Fruit fly (Drosophila melanogaster) whole organism, embryonic: ENCODE results near the gene ph-d.

Experiments used
- BtbVII ChIP-seq: fragments of 200-800 bp; sonication (Bioruptor generic); optimal IDR thresholded peaks from 3 replicates; lab custom pipeline; 2017; ENCODE audit warnings: missing biosample characterization, mild to moderate bottlenecking, missing genetic modification characterization
- CG10147 ChIP-seq: fragments of 200-800 bp; sonication (Bioruptor generic); optimal IDR thresholded peaks from 2 replicates; lab custom pipeline; 2019; ENCODE audit warnings: missing biosample characterization, mild to moderate bottlenecking, missing genetic modification characterization, moderate library complexity
- CG10431 ChIP-seq: fragments of 200-800 bp; sonication (Bioruptor generic); optimal IDR thresholded peaks from 3 replicates; lab custom pipeline; 2018; ENCODE audit warnings: missing biosample characterization, mild to moderate bottlenecking, missing genetic modification characterization
- CG10543 ChIP-seq: fragments of 200-800 bp; sonication (Bioruptor generic); optimal IDR thresholded peaks from 3 replicates; lab custom pipeline; 2017; ENCODE audit warnings: missing biosample characterization, mild to moderate bottlenecking, missing genetic modification characterization, moderate library complexity
- CG10654 ChIP-seq: fragments of 200-800 bp; sonication (Bioruptor generic); optimal IDR thresholded peaks from 2 replicates; lab custom pipeline; 2016; ENCODE audit warnings: missing biosample characterization, missing genetic modification characterization
- CG11247 ChIP-seq: fragments of 200-800 bp; sonication (Bioruptor generic); IDR thresholded peaks from 2 replicates; pipeline ENCODE4 v1.3.6; 2022; ENCODE audit warnings: missing biosample characterization, missing genetic modification characterization
- CG13424 ChIP-seq: fragments of 200-800 bp; sonication (Bioruptor generic); optimal IDR thresholded peaks from 2 replicates; lab custom pipeline; 2019; ENCODE audit warnings: missing biosample characterization, mild to moderate bottlenecking, missing genetic modification characterization, moderate library complexity
- CG14667 ChIP-seq: fragments of 200-800 bp; sonication (Bioruptor generic); IDR thresholded peaks from 2 replicates; pipeline ENCODE4 v1.3.6; 2022; ENCODE audit warnings: missing biosample characterization, missing genetic modification characterization
- CG14965 ChIP-seq: fragments of 200-800 bp; sonication (Bioruptor generic); optimal IDR thresholded peaks from 2 replicates; lab custom pipeline; 2016; ENCODE audit warnings: missing biosample characterization, missing genetic modification characterization, borderline replicate concordance
- CG17328 ChIP-seq: fragments of 200-800 bp; sonication (Bioruptor generic); IDR thresholded peaks from 2 replicates; pipeline ENCODE4 v1.3.6; 2022; ENCODE audit warnings: missing biosample characterization, missing genetic modification characterization
- CG2678 ChIP-seq: fragments of 200-800 bp; sonication (Bioruptor generic); optimal IDR thresholded peaks from 3 replicates; lab custom pipeline; 2019; ENCODE audit warnings: missing biosample characterization, mild to moderate bottlenecking, missing genetic modification characterization, moderate library complexity
- CG3065 ChIP-seq: fragments of 200-800 bp; sonication (Bioruptor generic); optimal IDR thresholded peaks from 2 replicates; lab custom pipeline; 2016; ENCODE audit warnings: missing biosample characterization, missing genetic modification characterization
- CG3995 ChIP-seq: fragments of 200-800 bp; sonication (Bioruptor generic); optimal IDR thresholded peaks from 3 replicates; lab custom pipeline; 2016; ENCODE audit warnings: missing biosample characterization, missing genetic modification characterization
- CG5953 ChIP-seq: fragments of 200-800 bp; sonication (Bioruptor generic); IDR thresholded peaks from 2 replicates; pipeline ENCODE4 v1.3.6; 2022; ENCODE audit warnings: missing biosample characterization, missing genetic modification characterization
- CG6254 ChIP-seq: fragments of 200-800 bp; sonication (Bioruptor generic); optimal IDR thresholded peaks from 3 replicates; lab custom pipeline; 2017; ENCODE audit warnings: mild to moderate bottlenecking, missing biosample characterization, missing genetic modification reagents, missing genetic modification characterization
- CG7357 ChIP-seq: fragments of 200-800 bp; sonication (Bioruptor generic); IDR thresholded peaks from 3 replicates; pipeline ENCODE4 v1.3.6; 2022; ENCODE audit warnings: missing biosample characterization, missing genetic modification characterization
- CG8281 ChIP-seq: fragments of 200-800 bp; sonication (Bioruptor generic); optimal IDR thresholded peaks from 2 replicates; lab custom pipeline; 2018; ENCODE audit warnings: missing biosample characterization, mild to moderate bottlenecking, missing genetic modification characterization, moderate library complexity
- CG9797 ChIP-seq: fragments of 200-800 bp; sonication (Bioruptor generic); optimal IDR thresholded peaks from 3 replicates; lab custom pipeline; 2018; ENCODE audit warnings: missing biosample characterization, mild to moderate bottlenecking, missing genetic modification characterization
- CG9876 ChIP-seq: fragments of 200-800 bp; sonication (Bioruptor generic); optimal IDR thresholded peaks from 2 replicates; lab custom pipeline; 2016; ENCODE audit warnings: missing biosample characterization, missing genetic modification characterization
- CTCF ChIP-seq: fragments of 200-800 bp; sonication (Bioruptor generic); optimal IDR thresholded peaks from 2 replicates; lab custom pipeline; 2017; ENCODE audit warnings: missing biosample characterization, mild to moderate bottlenecking, missing genetic modification characterization, moderate library complexity
- CkIIα-i1 ChIP-seq: fragments of 200-800 bp; sonication (Bioruptor generic); IDR thresholded peaks from 2 replicates; pipeline ENCODE4 v1.3.6; 2022; ENCODE audit warnings: missing biosample characterization, missing genetic modification characterization
- Dad ChIP-seq: fragments of 200-800 bp; sonication (Bioruptor generic); optimal IDR thresholded peaks from 3 replicates; lab custom pipeline; 2016; ENCODE audit warnings: missing biosample characterization, missing genetic modification characterization
- Dp ChIP-seq: fragments of 200-800 bp; sonication (Bioruptor generic); optimal IDR thresholded peaks from 2 replicates; lab custom pipeline; 2018; ENCODE audit warnings: missing biosample characterization, mild to moderate bottlenecking, missing genetic modification characterization, moderate library complexity
- Dref ChIP-seq: fragments of 200-800 bp; sonication (Bioruptor generic); IDR thresholded peaks from 2 replicates; pipeline ENCODE4 v1.3.6; 2022; ENCODE audit warnings: missing biosample characterization, missing genetic modification characterization
- HLH3B ChIP-seq: fragments of 200-800 bp; sonication (Bioruptor generic); IDR thresholded peaks from 2 replicates; pipeline ENCODE4 v1.3.6; 2022; ENCODE audit warnings: missing biosample characterization, missing genetic modification characterization
- Hand ChIP-seq: fragments of 200-800 bp; sonication (Bioruptor generic); optimal IDR thresholded peaks from 2 replicates; lab custom pipeline; 2017; ENCODE audit warnings: mild to moderate bottlenecking, missing biosample characterization, missing genetic modification reagents, missing genetic modification characterization
- MTF-1 ChIP-seq: fragments of 200-800 bp; sonication (Bioruptor generic); optimal IDR thresholded peaks from 2 replicates; lab custom pipeline; 2018; ENCODE audit warnings: missing biosample characterization, mild to moderate bottlenecking, missing genetic modification characterization, borderline replicate concordance
- Neu2 ChIP-seq: fragments of 200-800 bp; sonication (Bioruptor generic); optimal IDR thresholded peaks from 3 replicates; lab custom pipeline; 2016; ENCODE audit warnings: missing biosample characterization, missing genetic modification characterization, borderline replicate concordance
- Ravus ChIP-seq: fragments of 200-800 bp; sonication (Bioruptor generic); IDR thresholded peaks from 2 replicates; pipeline ENCODE4 v1.3.6; 2022; ENCODE audit warnings: missing biosample characterization, missing genetic modification characterization
- Six4 ChIP-seq: fragments of 200-800 bp; sonication (Bioruptor generic); optimal IDR thresholded peaks from 2 replicates; lab custom pipeline; 2016; ENCODE audit warnings: missing biosample characterization, missing genetic modification characterization
- Sox102F ChIP-seq: fragments of 200-800 bp; sonication (Bioruptor generic); optimal IDR thresholded peaks from 2 replicates; lab custom pipeline; 2018; ENCODE audit warnings: missing biosample characterization, mild to moderate bottlenecking, missing genetic modification characterization, moderate library complexity
- Tbp ChIP-seq: fragments of >200 bp; optimal IDR thresholded peaks from 2 replicates; lab custom pipeline; 2018; ENCODE audit warnings: missing biosample characterization, missing genetic modification characterization
- ap ChIP-seq: fragments of 200-800 bp; sonication (Bioruptor generic); IDR thresholded peaks from 2 replicates; pipeline ENCODE4 v1.3.6; 2022; ENCODE audit warnings: missing biosample characterization, missing genetic modification characterization
- bab2 ChIP-seq: fragments of 200-800 bp; sonication (Bioruptor generic); optimal IDR thresholded peaks from 2 replicates; lab custom pipeline; 2016; ENCODE audit warnings: missing biosample characterization, missing genetic modification characterization
- emc ChIP-seq: fragments of 200-800 bp; sonication (Bioruptor generic); optimal IDR thresholded peaks from 2 replicates; lab custom pipeline; 2016; ENCODE audit warnings: missing biosample characterization, missing genetic modification characterization
- gro ChIP-seq: fragments of 200-800 bp; sonication (Bioruptor generic); optimal IDR thresholded peaks from 2 replicates; lab custom pipeline; 2016; ENCODE audit warnings: missing biosample characterization, missing genetic modification characterization
- gt ChIP-seq: fragments of 200-800 bp; sonication (Bioruptor generic); IDR thresholded peaks from 2 replicates; pipeline ENCODE4 v1.3.6; 2022; ENCODE audit warnings: missing biosample characterization, missing genetic modification characterization
- h ChIP-seq: fragments of >200 bp; optimal IDR thresholded peaks from 2 replicates; lab custom pipeline; 2017
- hkb ChIP-seq, 2 experiments: fragments of 200-800 bp in 1 of 2; fragments of >200 bp in 1 of 2; sonication (Bioruptor generic) in 1 of 2; IDR thresholded peaks in 1 of 2; optimal IDR thresholded peaks in 1 of 2; 2 replicates each; pipeline versions ENCODE4 v1.3.6 to Lab custom; 2017 to 2022; ENCODE audit warnings: missing biosample characterization in 1 of 2, missing genetic modification characterization in 1 of 2
- jigr1 ChIP-seq: fragments of 200-800 bp; sonication (Bioruptor generic); IDR thresholded peaks from 3 replicates; pipeline ENCODE4 v1.3.6; 2022; ENCODE audit warnings: missing biosample characterization, missing genetic modification characterization
- lbe ChIP-seq: fragments of 200-800 bp; sonication (Bioruptor generic); optimal IDR thresholded peaks from 2 replicates; lab custom pipeline; 2016; ENCODE audit warnings: missing biosample characterization, mild to moderate bottlenecking, missing genetic modification characterization
- mld ChIP-seq: fragments of 200-800 bp; sonication (Bioruptor generic); IDR thresholded peaks from 3 replicates; pipeline ENCODE4 v1.3.6; 2022; ENCODE audit warnings: missing biosample characterization, missing genetic modification characterization; ENCODE audit not compliant: partially characterized antibody
- otp ChIP-seq: fragments of 200-800 bp; sonication (Bioruptor generic); IDR thresholded peaks from 3 replicates; pipeline ENCODE4, ENCODE4 v1.3.6; 2022; ENCODE audit warnings: missing biosample characterization, missing genetic modification characterization
- pho ChIP-seq: fragments of 200-800 bp; sonication (Bioruptor generic); optimal IDR thresholded peaks from 2 replicates; lab custom pipeline; 2016; ENCODE audit warnings: missing biosample characterization, missing genetic modification characterization
- pnt ChIP-seq: fragments of 200-800 bp; sonication (Bioruptor generic); optimal IDR thresholded peaks from 3 replicates; lab custom pipeline; 2016; ENCODE audit warnings: missing biosample characterization, missing genetic modification characterization
- run ChIP-seq: fragments of 200-800 bp; sonication (Bioruptor generic); optimal IDR thresholded peaks from 3 replicates; lab custom pipeline; 2018; ENCODE audit warnings: missing biosample characterization, mild to moderate bottlenecking, missing genetic modification characterization
- sens-2 ChIP-seq: fragments of 200-800 bp; sonication (Bioruptor generic); IDR thresholded peaks from 2 replicates; pipeline ENCODE4 v1.3.6; 2022; ENCODE audit warnings: missing biosample characterization, missing genetic modification characterization
- seq ChIP-seq: fragments of 200-800 bp; sonication (Bioruptor generic); IDR thresholded peaks from 2 replicates; pipeline ENCODE4 v1.3.6; 2022; ENCODE audit warnings: missing biosample characterization, missing genetic modification characterization
- sna ChIP-seq: fragments of 200-800 bp; sonication (Bioruptor generic); IDR thresholded peaks from 2 replicates; pipeline ENCODE4 v1.3.6; 2022; ENCODE audit warnings: missing biosample characterization, missing genetic modification characterization; ENCODE audit not compliant: partially characterized antibody
- tll ChIP-seq, 2 experiments: fragments of 200-800 bp in 1 of 2; fragments of >200 bp in 1 of 2; sonication (Bioruptor generic) in 1 of 2; optimal IDR thresholded peaks; 2 replicates each; lab custom pipeline; 2017 to 2019; ENCODE audit warnings: missing biosample characterization in 2 of 2, missing genetic modification characterization in 2 of 2, mild to moderate bottlenecking in 1 of 2, moderate library complexity in 1 of 2
- wor ChIP-seq: fragments of 200-800 bp; sonication (Bioruptor generic); IDR thresholded peaks from 2 replicates; pipeline ENCODE4 v1.3.6; 2022; ENCODE audit warnings: missing biosample characterization, missing genetic modification characterization
- zfh2 ChIP-seq: fragments of 200-800 bp; sonication (Bioruptor generic); optimal IDR thresholded peaks from 2 replicates; lab custom pipeline; 2016; ENCODE audit warnings: missing biosample characterization, missing genetic modification characterization

ph-d gene

DNA sequence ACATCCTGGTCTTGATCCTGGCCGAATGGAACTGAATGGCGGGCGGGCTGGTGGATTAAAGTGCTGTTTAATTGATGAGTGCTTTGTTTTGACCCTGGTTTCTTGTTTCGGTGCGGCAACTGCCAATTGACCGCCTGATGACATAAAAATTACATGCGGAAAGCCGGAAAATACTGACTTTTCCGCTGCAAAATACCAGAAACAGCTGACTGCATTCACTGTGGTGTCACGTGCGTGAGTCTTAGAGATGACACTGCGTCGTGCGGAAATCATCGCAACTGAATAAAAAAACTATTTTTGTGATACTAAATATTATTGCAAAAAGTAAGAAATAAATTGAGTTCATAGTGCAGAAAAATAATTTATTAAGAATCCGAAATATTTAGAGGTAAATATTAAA, 26.4 kb upstream of the ph-d start, which contains the start of gene bcn92 (continued):
- TF ChIP-seq Dref (peak; percentile 32; the same call in 1 of the 2 replicates), CG7357 (no peak), CG5953 (GFP tag; lab: Robert Waterston, UW) (no peak), CG10147 (peak; percentile 29), CG14965 (no peak), Ravus (GFP tag; lab: Robert Waterston, UW) (no peak), zfh2 (peak; percentile 29), Neu2 (GFP tag; lab: Kevin White, UChicago) (no peak), CG10431 (GFP tag; lab: Kevin White, UChicago) (peak; percentile 83), mld (GFP tag; lab: Robert Waterston, UW) (peak; percentile 86; the same call in 2 of the 3 replicates), gt (GFP tag; lab: Robert Waterston, UW) (no peak), CG17328 (GFP tag; lab: Robert Waterston, UW) (no peak), ap (GFP tag; lab: Robert Waterston, UW) (no peak), CG9876 (GFP tag; lab: Kevin White, UChicago) (no peak), HLH3B (GFP tag; lab: Robert Waterston, UW) (peak; percentile 20; the same call in 1 of the 2 replicates), CG9797 (peak; percentile 80), Dp (GFP tag; lab: Kevin White, UChicago) (peak; percentile 10), lbe (peak; percentile 23), Sox102F (peak; percentile 26), CkIIα-i1 (GFP tag; lab: Robert Waterston, UW) (no peak), CG13424 (tag; lab: Kevin White, UChicago) (peak; percentile 38), otp (GFP tag; lab: Robert Waterston, UW) (no peak), CG10543 (peak; percentile 17), Hand (GFP tag; lab: Kevin White, UChicago) (no peak), tll (GFP tag; optimal IDR thresholded peaks at IDR 0.05; lab: Kevin White, UChicago) (no peak), Tbp (GFP tag; lab: Kevin White, UChicago) (no peak), sna (GFP tag; lab: Robert Waterston, UW) (peak; percentile 93), run (tag; lab: Kevin White, UChicago) (no peak), Six4 (GFP tag; lab: Kevin White, UChicago) (peak; percentile 21), CG11247 (peak; percentile 47), pnt (GFP tag; lab: Kevin White, UChicago) (peak; percentile 14), h (no peak), bab2 (peak; percentile 33), CG10654 (GFP tag; lab: Kevin White, UChicago) (no peak), CG14667 (GFP tag; lab: Robert Waterston, UW) (0 out of 2 replicates have a peak, but pooled peaks have one; percentile 5), CG6254 (GFP tag; lab: Kevin White, UChicago) (no peak), emc (GFP tag; lab: Kevin White, UChicago) (no peak), CTCF (GFP tag; lab: Kevin White, UChicago) (no peak), hkb (optimal IDR thresholded peaks at IDR 0.05; lab: Kevin White, UChicago) (no peak), hkb (GFP tag; IDR thresholded peaks at IDR 0.05; lab: Robert Waterston, UW) (no peak), Dad (no peak), sens-2 (no peak), seq (no peak), gro (GFP tag; lab: Kevin White, UChicago) (peak; percentile 59), CG8281 (tag; lab: Kevin White, UChicago) (no peak), MTF-1 (GFP tag; lab: Kevin White, UChicago) (no peak), CG2678 (tag; lab: Kevin White, UChicago) (peak; percentile 42), CG3995 (GFP tag; lab: Kevin White, UChicago) (peak; percentile 28), CG3065 (no peak), wor (no peak), BtbVII (GFP tag; lab: Kevin White, UChicago) (no peak), jigr1 (GFP tag; lab: Robert Waterston, UW) (no peak), pho (GFP tag; lab: Kevin White, UChicago) (peak; percentile 35)
